Fruit fly (Drosophila melanogaster): ENCODE results near the gene B-H2.
A peak's percentile ranks its signal among the peaks of the same experiment; 100 is the strongest.

Gene B-H2

dm6 chrX:17292050-17292730 is 22.2 kb upstream of the B-H2 start (continued):
- no peak for TF ChIP-seq trem (tag; optimal IDR thresholded peaks at IDR 0.05)
- no peak for TF ChIP-seq Dp (GFP tag; optimal IDR thresholded peaks at IDR 0.05)
- TF ChIP-seq CG6254 (GFP tag; optimal IDR thresholded peaks at IDR 0.05) = no peak
- TF ChIP-seq Bgb (GFP tag; IDR thresholded peaks at IDR 0.05; ENCODE audit: partially characterized antibody) = no peak
- no peak for TF ChIP-seq CG4360 (GFP tag; IDR thresholded peaks at IDR 0.05)
- TF ChIP-seq ranshi (GFP tag; IDR thresholded peaks at IDR 0.05) = peak; percentile 49; the same call in 1 of the 2 replicates
- no peak for TF ChIP-seq CrebB (tag; optimal IDR thresholded peaks at IDR 0.05)
- peak; percentile 28 for TF ChIP-seq Fer2 (tag; optimal IDR thresholded peaks at IDR 0.05)
- TF ChIP-seq CG17802 (tag; optimal IDR thresholded peaks at IDR 0.05) = peak; percentile 5
- no peak for TF ChIP-seq h (optimal IDR thresholded peaks at IDR 0.05)
- no peak for TF ChIP-seq rib (GFP tag; IDR thresholded peaks at IDR 0.05)
- TF ChIP-seq CG15011 (GFP tag; optimal IDR thresholded peaks at IDR 0.05) = peak; percentile 61
- peak; percentile 85 for TF ChIP-seq CG8924 (tag; optimal IDR thresholded peaks at IDR 0.05)
- no peak for TF ChIP-seq prd (optimal IDR thresholded peaks at IDR 0.05)
- TF ChIP-seq prd (GFP tag; IDR thresholded peaks at IDR 0.05) = peak; percentile 55; the same call in 1 of the 3 replicates
- TF ChIP-seq CG17359 (tag; optimal IDR thresholded peaks at IDR 0.05) = peak; percentile 73
- no peak for TF ChIP-seq CG6175 (GFP tag; IDR thresholded peaks at IDR 0.05)
- TF ChIP-seq CG9437 (GFP tag; optimal IDR thresholded peaks at IDR 0.05) = peak; percentile 71
- no peak for TF ChIP-seq Hey (tag; optimal IDR thresholded peaks at IDR 0.05)
- peak; percentile 57 for TF ChIP-seq CG12104 (GFP tag; optimal IDR thresholded peaks at IDR 0.05)
- peak; percentile 48 for TF ChIP-seq CG15696 (tag; optimal IDR thresholded peaks at IDR 0.05)
- no peak for TF ChIP-seq CkIIα-i1 (GFP tag; IDR thresholded peaks at IDR 0.05)
- TF ChIP-seq CG10267 (tag; optimal IDR thresholded peaks at IDR 0.05) = peak; percentile 44
- peak; percentile 68 for TF ChIP-seq HmgZ (tag; optimal IDR thresholded peaks at IDR 0.05)
- no peak for TF ChIP-seq CG10959 (GFP tag; IDR thresholded peaks at IDR 0.05)
- no peak for TF ChIP-seq Doc3 (GFP tag; IDR thresholded peaks at IDR 0.05; ENCODE audit: partially characterized antibody)
- peak; percentile 48 for TF ChIP-seq stc (GFP tag; IDR thresholded peaks at IDR 0.05)
- peak; percentile 44 for TF ChIP-seq CG2875 (GFP tag; optimal IDR thresholded peaks at IDR 0.05)
- TF ChIP-seq tll (GFP tag; optimal IDR thresholded peaks at IDR 0.05) = no peak
- peak; percentile 63 for TF ChIP-seq CG6813 (GFP tag; optimal IDR thresholded peaks at IDR 0.05)
- TF ChIP-seq gro (GFP tag; optimal IDR thresholded peaks at IDR 0.05) = no peak
- peak; percentile 58 for TF ChIP-seq Bteb2 (GFP tag; optimal IDR thresholded peaks at IDR 0.05)
- peak; percentile 39 for TF ChIP-seq CG10654 (GFP tag; optimal IDR thresholded peaks at IDR 0.05)
- TF ChIP-seq CG34376 (GFP tag; optimal IDR thresholded peaks at IDR 0.05) = no peak
- no peak for TF ChIP-seq CG15073 (GFP tag; optimal IDR thresholded peaks at IDR 0.05)
- peak; percentile 73 for TF ChIP-seq NfI (GFP tag; optimal IDR thresholded peaks at IDR 0.05)
- TF ChIP-seq Hmx (GFP tag; optimal IDR thresholded peaks at IDR 0.05) = peak; percentile 49
- TF ChIP-seq z (GFP tag; IDR thresholded peaks at IDR 0.05) = no peak
- peak; percentile 18 for TF ChIP-seq CG16815 (GFP tag; optimal IDR thresholded peaks at IDR 0.05)
- TF ChIP-seq Elba2 (GFP tag; optimal IDR thresholded peaks at IDR 0.05) = no peak
- peak; percentile 25 for TF ChIP-seq mirr (GFP tag; optimal IDR thresholded peaks at IDR 0.05)
- TF ChIP-seq Awh (GFP tag; IDR thresholded peaks at IDR 0.05) = no peak
- TF ChIP-seq mld (GFP tag; IDR thresholded peaks at IDR 0.05; ENCODE audit: partially characterized antibody) = no peak
- TF ChIP-seq CG9817 (tag; optimal IDR thresholded peaks at IDR 0.05) = peak; percentile 66
- no peak for TF ChIP-seq pan (optimal IDR thresholded peaks at IDR 0.05)
- TF ChIP-seq pan (GFP tag; optimal IDR thresholded peaks at IDR 0.05 in 1 of 2, IDR thresholded peaks at IDR 0.05 in 1 of 2) = peak in 1 of 2 experiments; percentile 47
- TF ChIP-seq trh (GFP tag; optimal IDR thresholded peaks at IDR 0.05) = no peak
- TF ChIP-seq CG13894 (tag; optimal IDR thresholded peaks at IDR 0.05) = peak; percentile 47
- no peak for TF ChIP-seq Poxn (GFP tag; IDR thresholded peaks at IDR 0.05)
- peak; percentile 56 for TF ChIP-seq schlank (tag; optimal IDR thresholded peaks at IDR 0.05)

Measured in whole organism, embryonic.